Worm (Caenorhabditis elegans): ENCODE measurements around the gene let-19.

The let-19 gene

DNA sequence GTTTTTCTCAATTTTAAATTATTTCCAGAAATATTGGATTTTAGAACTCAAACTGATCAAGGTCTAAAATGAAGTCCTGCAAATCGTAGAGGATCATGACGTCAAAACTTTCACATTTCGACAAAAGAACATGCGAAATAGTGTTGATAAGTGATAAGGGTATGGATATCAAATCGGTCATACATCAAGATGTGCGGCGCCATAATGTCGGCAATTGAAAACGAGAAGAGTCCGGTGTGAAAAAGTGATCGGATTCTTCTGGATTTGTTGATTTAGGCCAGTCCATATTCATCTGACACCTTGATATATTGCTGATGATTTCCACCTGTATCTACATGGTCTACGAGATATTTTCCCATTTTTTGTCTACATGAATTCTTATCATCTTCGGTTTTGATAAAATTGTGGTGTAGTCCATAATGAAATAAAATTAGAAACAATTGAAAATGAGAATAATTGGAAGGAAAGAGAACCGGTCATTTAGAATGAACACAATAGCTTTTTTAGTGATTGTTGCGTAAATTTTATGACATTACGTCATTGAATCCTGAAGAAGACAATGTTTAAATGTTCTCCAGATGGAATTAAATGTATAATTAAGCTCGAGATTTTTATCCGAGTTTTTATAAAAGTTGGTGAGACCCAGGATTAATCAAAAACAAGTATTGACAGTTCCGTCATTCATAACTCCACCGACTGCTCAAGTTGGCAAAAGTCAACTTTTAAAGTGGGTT, 39.6 kb upstream of the let-19 start:
- TF ChIP-seq nhr-21 (tag; optimal IDR thresholded peaks at IDR 0.05) (peak; percentile 65), elt-3 (tag; optimal IDR thresholded peaks at IDR 0.05) (no peak), sma-9 (GFP tag; optimal IDR thresholded peaks at IDR 0.05) (no peak), sma-9 (tag; optimal IDR thresholded peaks at IDR 0.05) (no peak), Y55F3AM.14 (GFP tag; optimal IDR thresholded peaks at IDR 0.05) (no peak)

ce11 chrII:8731736-8732229, 39.0 kb upstream of the let-19 start:
- TF ChIP-seq nhr-21 (tag; optimal IDR thresholded peaks at IDR 0.05) (peak; percentile 65), mab-5 (tag; optimal IDR thresholded peaks at IDR 0.05) (no peak)

DNA sequence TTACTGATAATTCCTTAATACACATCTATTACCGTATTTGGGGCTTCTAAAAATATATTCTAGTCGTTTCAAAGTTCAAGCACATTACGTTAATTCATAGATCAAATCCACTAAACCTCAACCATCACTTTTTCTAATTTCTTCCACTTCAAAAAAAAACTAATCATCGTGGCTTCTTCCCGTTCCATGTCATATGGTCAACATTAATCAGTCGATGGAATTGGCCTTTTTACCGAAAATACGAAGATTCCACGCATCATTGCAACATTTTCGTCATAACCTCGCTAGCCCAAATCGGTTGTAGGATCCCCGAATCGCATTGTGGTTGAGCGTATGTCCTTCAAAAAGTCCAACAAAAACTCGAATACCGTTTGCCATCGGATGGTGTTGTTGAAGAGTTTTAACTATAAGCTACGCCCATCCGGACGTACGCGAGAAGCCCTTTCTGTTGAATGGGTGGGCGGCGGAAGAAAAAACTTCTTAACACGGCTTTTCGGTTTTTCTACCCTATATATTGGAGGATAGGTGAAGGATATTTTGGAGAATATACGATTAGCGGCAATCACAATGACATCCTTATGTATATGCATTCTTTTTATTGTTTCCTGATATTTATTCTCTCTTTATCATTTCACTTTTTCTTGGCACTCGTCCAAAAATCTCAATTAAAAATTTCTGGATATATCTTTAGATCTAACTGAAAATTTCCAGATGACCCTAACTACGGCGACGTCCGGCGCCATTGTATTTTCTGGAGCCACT, 38.3 kb upstream of the let-19 start, which contains the start of gene rol-6:
Gene rol-6 (plus strand): TSS at position 712 of the 762 bp plus-strand sequence.
- no peak for TF ChIP-seq nhr-129 (tag; optimal IDR thresholded peaks at IDR 0.05)
- TF ChIP-seq nhr-21 (tag; optimal IDR thresholded peaks at IDR 0.05) = peak; percentile 10

DNA sequence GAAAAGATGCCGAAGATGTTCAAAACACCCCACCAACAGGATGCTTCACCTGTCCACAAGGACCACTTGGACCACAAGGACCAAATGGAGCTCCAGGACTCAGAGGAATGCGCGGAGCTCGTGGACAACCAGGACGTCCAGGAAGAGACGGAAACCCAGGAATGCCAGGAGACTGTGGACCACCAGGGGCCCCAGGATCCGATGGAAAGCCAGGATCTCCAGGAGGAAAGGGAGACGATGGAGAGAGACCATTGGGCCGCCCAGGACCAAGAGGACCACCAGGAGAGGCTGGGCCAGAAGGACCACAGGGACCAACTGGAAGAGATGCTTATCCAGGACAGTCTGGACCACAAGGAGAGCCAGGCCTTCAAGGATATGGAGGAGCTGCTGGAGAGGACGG, 37.1 kb upstream of the let-19 start:
- TF ChIP-seq lin-11 (tag; optimal IDR thresholded peaks at IDR 0.05) = no peak
- TF ChIP-seq elt-3 (tag; optimal IDR thresholded peaks at IDR 0.05) = no peak
- no peak for TF ChIP-seq peb-1 (tag; optimal IDR thresholded peaks at IDR 0.05)
- no peak for TF ChIP-seq lin-13 (GFP tag; optimal IDR thresholded peaks at IDR 0.05)
- TF ChIP-seq nhr-12 (tag; optimal IDR thresholded peaks at IDR 0.05) = no peak
- no peak for TF ChIP-seq nhr-129 (tag; optimal IDR thresholded peaks at IDR 0.05)
- no peak for TF ChIP-seq nhr-6 (tag; optimal IDR thresholded peaks at IDR 0.05)
- no peak for TF ChIP-seq lin-39 (tag; optimal IDR thresholded peaks at IDR 0.05)

- TF ChIP-seq mab-5 (tag; optimal IDR thresholded peaks at IDR 0.05) (no peak), fos-1 (tag; optimal IDR thresholded peaks at IDR 0.05) (no peak), mbf-1 (tag; optimal IDR thresholded peaks at IDR 0.05) (no peak), sma-9 (GFP tag; optimal IDR thresholded peaks at IDR 0.05) (no peak), sma-9 (tag; optimal IDR thresholded peaks at IDR 0.05) (no peak)
Observed at ce11 chrII:8737456-8737855, 33.3 kb upstream of the let-19 start, which contains the start of gene idpb-4. Gene idpb-4, minus strand, starts transcription at chrII:8737556.

- no peak for TF ChIP-seq ztf-1 (GFP tag; conservative IDR thresholded peaks at IDR 0.05)
- no peak for TF ChIP-seq nhr-129 (tag; optimal IDR thresholded peaks at IDR 0.05)
- no peak for TF ChIP-seq ama-1 (optimal IDR thresholded peaks at IDR 0.05)
- no peak for TF ChIP-seq fos-1 (tag; optimal IDR thresholded peaks at IDR 0.05)
- TF ChIP-seq nhr-77 (tag; optimal IDR thresholded peaks at IDR 0.05) = no peak
- no peak for TF ChIP-seq mab-5 (tag; optimal IDR thresholded peaks at IDR 0.05)
- no peak for TF ChIP-seq sem-4 (tag; optimal IDR thresholded peaks at IDR 0.05)
- TF ChIP-seq egl-27 (tag; optimal IDR thresholded peaks at IDR 0.05) = no peak
Observed at ce11 chrII:8738244-8738643, 32.5 kb upstream of the let-19 start.

DNA sequence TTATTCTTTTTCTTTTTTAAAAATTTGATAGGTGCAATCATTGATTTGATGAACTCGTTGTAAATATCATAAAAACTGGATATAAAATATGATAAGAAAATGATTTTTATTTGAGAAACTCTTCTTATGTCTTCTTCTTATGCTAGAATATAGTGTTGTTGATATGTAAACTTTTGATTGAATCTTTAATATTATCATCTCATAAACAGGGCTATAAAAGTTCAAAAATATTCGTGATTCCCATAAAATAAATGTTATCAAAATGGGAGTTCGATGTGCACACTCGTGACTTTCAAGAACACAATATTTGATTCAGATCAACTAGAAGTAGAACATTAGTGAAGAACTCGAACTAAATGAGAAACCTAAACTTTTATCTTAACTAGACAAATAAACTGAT, 31.8 kb upstream of the let-19 start:
- TF ChIP-seq sma-3 (GFP tag; optimal IDR thresholded peaks at IDR 0.05) (no peak), ama-1 (optimal IDR thresholded peaks at IDR 0.05) (no peak), lsy-2 (tag; optimal IDR thresholded peaks at IDR 0.05) (no peak), ztf-1 (GFP tag; conservative IDR thresholded peaks at IDR 0.05) (no peak), R02D3.7 (tag; optimal IDR thresholded peaks at IDR 0.05) (no peak), elt-3 (tag; optimal IDR thresholded peaks at IDR 0.05) (no peak), gmeb-1 (tag; optimal IDR thresholded peaks at IDR 0.05) (no peak), ZK546.5 (tag; optimal IDR thresholded peaks at IDR 0.05) (no peak), ztf-4 (tag; optimal IDR thresholded peaks at IDR 0.05) (peak; percentile 3), crh-2 (tag; optimal IDR thresholded peaks at IDR 0.05) (peak; percentile 35), zag-1 (tag; optimal IDR thresholded peaks at IDR 0.05) (no peak), nhr-10 (tag; optimal IDR thresholded peaks at IDR 0.05) (no peak), ztf-11 (tag; optimal IDR thresholded peaks at IDR 0.05) (no peak), Y55F3AM.14 (GFP tag; optimal IDR thresholded peaks at IDR 0.05) (no peak), nhr-12 (tag; optimal IDR thresholded peaks at IDR 0.05) (no peak), sem-4 (tag; optimal IDR thresholded peaks at IDR 0.05) (no peak), F13H6.1 (tag; optimal IDR thresholded peaks at IDR 0.05) (no peak), lin-13 (GFP tag; optimal IDR thresholded peaks at IDR 0.05) (peak; percentile 10), nhr-21 (tag; optimal IDR thresholded peaks at IDR 0.05) (no peak), sma-9 (GFP tag; optimal IDR thresholded peaks at IDR 0.05) (peak; percentile 73), sma-9 (tag; optimal IDR thresholded peaks at IDR 0.05) (no peak), lin-11 (tag; optimal IDR thresholded peaks at IDR 0.05) (no peak), unc-62 (GFP tag; optimal IDR thresholded peaks at IDR 0.05) (no peak)

Measured in whole organism, L2 larva.